In genomic region chrII:11200234-11200755, ce11 we compare ENCODE assay signal across 5 worm cellular contexts.
TF ChIP-seq lines count a peak whose summit lies in the region.

No protein-coding gene starts in this region.

TF ChIP-seq in whole organism, L1 larva, 84 proteins besides CTCF, POLR2A, EP300 and RAD21:
- peak; percentile 61 for TF ChIP-seq blmp-1 (tag; optimal IDR thresholded peaks at IDR 0.05; lab: Kevin White, UChicago)
- TF ChIP-seq lin-14 (GFP tag; optimal IDR thresholded peaks at IDR 0.05; lab: Kevin White, UChicago), result peak; percentile 20
- no peak for TF ChIP-seq mef-2 (tag; optimal IDR thresholded peaks at IDR 0.05; lab: Kevin White, UChicago)
- peak; percentile 11 for TF ChIP-seq pag-3 (tag; optimal IDR thresholded peaks at IDR 0.05; lab: Kevin White, UChicago; ENCODE audit: borderline replicate concordance, insufficient read depth)

TF ChIP-seq in whole organism, L2 larva, 48 proteins besides CTCF, POLR2A, EP300 and RAD21:
- TF ChIP-seq peb-1 (tag; optimal IDR thresholded peaks at IDR 0.05; lab: Kevin White, UChicago), result peak; percentile 64
- no peak for TF ChIP-seq zag-1 (tag; optimal IDR thresholded peaks at IDR 0.05; lab: Kevin White, UChicago)
- peak; percentile 47 for TF ChIP-seq nhr-25 (tag; optimal IDR thresholded peaks at IDR 0.05; lab: Kevin White, UChicago)
- no peak for TF ChIP-seq lsy-2 (tag; optimal IDR thresholded peaks at IDR 0.05; lab: Kevin White, UChicago)
- peak; percentile 44 for TF ChIP-seq blmp-1 (tag; optimal IDR thresholded peaks at IDR 0.05; lab: Kevin White, UChicago; ENCODE audit: insufficient read depth)

TF ChIP-seq in whole organism, L3 larva, 47 proteins besides CTCF, POLR2A, EP300 and RAD21:
- no peak for TF ChIP-seq lin-39 (tag; optimal IDR thresholded peaks at IDR 0.05; lab: Kevin White, UChicago)
- TF ChIP-seq nhr-12 (tag; optimal IDR thresholded peaks at IDR 0.05; lab: Kevin White, UChicago), result no peak
- peak; percentile 27 for TF ChIP-seq nhr-23 (tag; optimal IDR thresholded peaks at IDR 0.05; lab: Kevin White, UChicago)
- TF ChIP-seq ztf-11 (tag; optimal IDR thresholded peaks at IDR 0.05; lab: Kevin White, UChicago), result no peak
- TF ChIP-seq nhr-237 (tag; optimal IDR thresholded peaks at IDR 0.05; lab: Kevin White, UChicago), result no peak
- TF ChIP-seq nhr-67 (tag; optimal IDR thresholded peaks at IDR 0.05; lab: Kevin White, UChicago), result no peak
- TF ChIP-seq nhr-25 (tag; optimal IDR thresholded peaks at IDR 0.05; lab: Kevin White, UChicago), result peak; percentile 36
- no peak for TF ChIP-seq elt-2 (tag; optimal IDR thresholded peaks at IDR 0.05; lab: Kevin White, UChicago)
- TF ChIP-seq ceh-16 (tag; optimal IDR thresholded peaks at IDR 0.05; lab: Kevin White, UChicago), result no peak
- TF ChIP-seq fos-1 (tag; optimal IDR thresholded peaks at IDR 0.05; lab: Kevin White, UChicago), result no peak
- no peak for TF ChIP-seq ZK546.5 (tag; optimal IDR thresholded peaks at IDR 0.05; lab: Kevin White, UChicago)
- no peak for TF ChIP-seq sea-2 (GFP tag; optimal IDR thresholded peaks at IDR 0.05; lab: Kevin White, UChicago)
- no peak for TF ChIP-seq R02D3.7 (tag; optimal IDR thresholded peaks at IDR 0.05; lab: Kevin White, UChicago)
- TF ChIP-seq mdl-1 (tag; optimal IDR thresholded peaks at IDR 0.05; lab: Kevin White, UChicago), result no peak
- TF ChIP-seq pha-4 (tag; optimal IDR thresholded peaks at IDR 0.05; lab: Kevin White, UChicago), result no peak
- TF ChIP-seq elt-1 (tag; optimal IDR thresholded peaks at IDR 0.05; lab: Kevin White, UChicago), result peak; percentile 30
- no peak for TF ChIP-seq zag-1 (tag; optimal IDR thresholded peaks at IDR 0.05; lab: Kevin White, UChicago)
TF ChIP-seq in whole organism, L3 larva: peak in this region for 3.

TF ChIP-seq in whole organism, L4 larva, 104 proteins besides CTCF, POLR2A, EP300 and RAD21:
- TF ChIP-seq mxl-3 (GFP tag; optimal IDR thresholded peaks at IDR 0.05; lab: Kevin White, UChicago), result peak; percentile 22
- no peak for TF ChIP-seq madf-5 (GFP tag; IDR thresholded peaks at IDR 0.05; lab: Robert Waterston, UW)
- peak; percentile 24 for TF ChIP-seq mep-1 (tag; optimal IDR thresholded peaks at IDR 0.05; lab: Kevin White, UChicago)
- peak; percentile 43 for TF ChIP-seq nhr-10 (tag; optimal IDR thresholded peaks at IDR 0.05; lab: Kevin White, UChicago)
- TF ChIP-seq cey-2 (tag; optimal IDR thresholded peaks at IDR 0.05; lab: Kevin White, UChicago; ENCODE audit: borderline replicate concordance, insufficient read depth), result no peak
- no peak for TF ChIP-seq arid-1 (GFP tag; conservative IDR thresholded peaks at IDR 0.05; lab: Robert Waterston, UW)
- peak; percentile 11 for TF ChIP-seq nhr-28 (tag; optimal IDR thresholded peaks at IDR 0.05; lab: Kevin White, UChicago)
- peak; percentile 48; the same call in 1 of the 2 replicates for TF ChIP-seq set-16 (GFP tag; IDR thresholded peaks at IDR 0.05; lab: Robert Waterston, UW)
- TF ChIP-seq hlh-11 (tag; optimal IDR thresholded peaks at IDR 0.05; lab: Kevin White, UChicago), result peak; percentile 9
- TF ChIP-seq mes-2 (tag; optimal IDR thresholded peaks at IDR 0.05; lab: Kevin White, UChicago; ENCODE audit: poor library complexity, severe bottlenecking), result peak; percentile 24
- no peak for TF ChIP-seq ztf-7 (tag; optimal IDR thresholded peaks at IDR 0.05; lab: Kevin White, UChicago)
- 0 out of 2 replicates have a peak, but pooled peaks have one; percentile 12 for TF ChIP-seq dmd-8 (GFP tag; IDR thresholded peaks at IDR 0.05; lab: Robert Waterston, UW)
- peak; percentile 84 for TF ChIP-seq aha-1 (tag; lab: Kevin White, UChicago)
- no peak for TF ChIP-seq Y5F2A.4 (GFP tag; optimal IDR thresholded peaks at IDR 0.05; lab: Kevin White, UChicago)
- TF ChIP-seq Y75B8A.6 (GFP tag; IDR thresholded peaks at IDR 0.05; lab: Robert Waterston, UW), result no peak
- peak in 1 of 2 experiments; percentile 94 for TF ChIP-seq unc-62 (GFP tag; optimal IDR thresholded peaks at IDR 0.05 in 1 of 2; lab: Kevin White, UChicago)
- no peak for TF ChIP-seq unc-62 (tag; optimal IDR thresholded peaks at IDR 0.05; lab: Kevin White, UChicago)
- TF ChIP-seq mdl-1 (tag; optimal IDR thresholded peaks at IDR 0.05; lab: Kevin White, UChicago), result peak in 1 of 2 experiments; percentile 41

TF ChIP-seq in whole organism, young adult, 124 proteins besides CTCF, POLR2A, EP300 and RAD21:
- TF ChIP-seq egrh-3 (GFP tag; IDR thresholded peaks at IDR 0.05; lab: Robert Waterston, UW) (peak; percentile 10; the same call in 1 of the 2 replicates), zfh-2 (GFP tag; conservative IDR thresholded peaks at IDR 0.05; lab: Robert Waterston, UW) (peak; percentile 54), madf-6 (GFP tag; IDR thresholded peaks at IDR 0.05; lab: Robert Waterston, UW) (no peak), F10E7.11 (tag; optimal IDR thresholded peaks at IDR 0.05; lab: Kevin White, UChicago) (no peak), unc-62 (GFP tag; optimal IDR thresholded peaks at IDR 0.05; lab: Kevin White, UChicago) (no peak)
TF ChIP-seq in whole organism, young adult: peak in this region for 2.
